Worm (Caenorhabditis elegans): ENCODE measurements around the gene Y73B6BL.270.
"Not testable (repeated sequence)": the region's sequence is repeated elsewhere in the genome, so short reads cannot be mapped to it uniquely, and the experiment has no call there.

Gene Y73B6BL.270

DNA sequence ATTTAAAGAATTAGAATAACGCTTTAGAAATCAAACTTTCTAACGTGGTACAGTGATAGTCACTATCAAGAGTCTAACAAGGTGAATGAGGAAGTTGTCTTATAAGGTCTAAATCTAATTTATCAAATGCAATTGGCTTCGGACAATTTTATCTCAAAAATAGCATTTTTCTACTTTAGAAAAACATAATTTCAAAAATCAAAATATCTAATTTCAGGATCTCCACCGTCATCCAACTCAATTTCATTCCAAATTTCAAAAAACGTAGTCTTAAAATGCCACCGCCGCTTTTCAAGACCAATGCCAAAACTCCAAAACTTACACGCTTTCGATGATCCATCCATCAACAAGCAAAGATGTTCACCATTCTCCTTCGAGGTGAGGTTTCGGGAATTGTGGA is at the start of gene Y73B6BL.270:
Gene Y73B6BL.270, plus strand, starts transcription at position 301 of the 400 bp plus-strand sequence.
- no peak for TF ChIP-seq blmp-1 (tag; optimal IDR thresholded peaks at IDR 0.05)
- TF ChIP-seq lin-13 (tag; optimal IDR thresholded peaks at IDR 0.05) = no peak
- no peak for TF ChIP-seq zip-8 (tag; optimal IDR thresholded peaks at IDR 0.05)
- no peak for TF ChIP-seq tbx-8 (GFP tag; optimal IDR thresholded peaks at IDR 0.05)

DNA sequence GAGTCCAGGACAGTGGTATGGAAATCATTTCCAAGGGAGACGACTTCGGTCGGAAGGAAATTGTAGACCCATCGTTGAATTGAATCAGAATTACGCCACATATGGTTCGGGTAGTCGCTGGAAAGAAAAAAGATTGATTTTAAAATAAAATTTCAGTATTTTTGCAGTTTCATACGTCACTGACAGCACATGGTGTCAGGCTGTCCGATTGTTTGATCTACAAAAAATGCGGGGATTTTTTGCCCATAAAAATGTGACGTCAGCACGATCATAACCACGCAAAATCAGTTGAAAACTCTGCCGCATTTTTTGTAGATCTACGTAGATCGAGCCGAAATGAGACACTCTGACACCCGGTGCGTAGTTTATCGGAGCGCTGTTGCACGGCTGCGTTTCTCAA is 47.8 kb upstream of the Y73B6BL.270 start, which contains the start of gene Y73B6BL.12:
Gene Y73B6BL.12, minus strand, starts transcription at position 101 of the 400 bp plus-strand sequence.
- TF ChIP-seq lin-32 (GFP tag; optimal IDR thresholded peaks at IDR 0.05); unc-120 (tag; optimal IDR thresholded peaks at IDR 0.05; ENCODE audit: poor library complexity, severe bottlenecking); blmp-1 (tag; optimal IDR thresholded peaks at IDR 0.05): not testable (repeated sequence)

DNA sequence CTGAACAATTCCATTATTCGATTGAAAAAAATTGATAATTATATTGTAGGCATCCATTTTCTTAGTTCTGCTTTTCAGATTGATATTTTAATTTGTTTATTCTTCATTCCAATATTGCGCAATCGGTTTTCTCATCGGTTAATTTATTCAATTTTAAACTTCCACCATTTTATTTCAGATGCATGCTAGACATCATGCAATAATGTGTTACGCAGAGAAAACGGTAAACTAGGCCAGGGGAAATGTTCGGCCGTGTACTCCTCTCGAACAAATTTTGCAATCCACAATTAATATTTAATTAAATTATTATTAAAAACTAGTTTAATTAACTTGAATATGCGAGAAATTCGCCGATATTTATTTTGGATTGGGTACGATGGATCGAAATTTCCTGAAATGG is 43.5 kb upstream of the Y73B6BL.270 start, which contains the start of gene Y73B6BL.29:
Gene Y73B6BL.29, plus strand, starts transcription at position 263 of the 400 bp plus-strand sequence.
- TF ChIP-seq elt-3 (tag; optimal IDR thresholded peaks at IDR 0.05) (no peak), ham-2 (GFP tag; optimal IDR thresholded peaks at IDR 0.05) (no peak), lsy-2 (tag; optimal IDR thresholded peaks at IDR 0.05) (peak; percentile 77), ceh-39 (tag; optimal IDR thresholded peaks at IDR 0.05) (peak; percentile 59), zip-8 (tag; optimal IDR thresholded peaks at IDR 0.05) (peak; percentile 93), drap-1 (GFP tag; optimal IDR thresholded peaks at IDR 0.05) (peak; percentile 12), sptf-1 (tag; optimal IDR thresholded peaks at IDR 0.05) (peak; percentile 68), ceh-43 (GFP tag; optimal IDR thresholded peaks at IDR 0.05) (peak; percentile 52), mep-1 (tag; optimal IDR thresholded peaks at IDR 0.05) (peak; percentile 67), lin-32 (GFP tag; optimal IDR thresholded peaks at IDR 0.05) (no peak), ztf-11 (tag; optimal IDR thresholded peaks at IDR 0.05) (no peak), nhr-237 (tag; optimal IDR thresholded peaks at IDR 0.05) (peak; percentile 50), ces-1 (GFP tag; optimal IDR thresholded peaks at IDR 0.05) (peak; percentile 98), unc-120 (tag; optimal IDR thresholded peaks at IDR 0.05; ENCODE audit: poor library complexity, severe bottlenecking) (no peak), pha-4 (tag; optimal IDR thresholded peaks at IDR 0.05) (peak; percentile 54), nhr-2 (tag; optimal IDR thresholded peaks at IDR 0.05) (peak; percentile 56)

- TF ChIP-seq lin-13 (tag; optimal IDR thresholded peaks at IDR 0.05) (peak; percentile 92), ceh-43 (GFP tag; optimal IDR thresholded peaks at IDR 0.05) (no peak), nhr-12 (tag; optimal IDR thresholded peaks at IDR 0.05) (no peak), elt-3 (tag; optimal IDR thresholded peaks at IDR 0.05) (no peak), lsy-2 (tag; optimal IDR thresholded peaks at IDR 0.05) (peak; percentile 97), mls-2 (tag; optimal IDR thresholded peaks at IDR 0.05) (peak; percentile 72), sptf-1 (tag; optimal IDR thresholded peaks at IDR 0.05) (peak; percentile 86), hlh-1 (tag; optimal IDR thresholded peaks at IDR 0.05) (peak; percentile 78), cnd-1 (tag; optimal IDR thresholded peaks at IDR 0.05) (peak; percentile 65), ceh-39 (tag; optimal IDR thresholded peaks at IDR 0.05) (peak; percentile 80), mab-5 (tag; optimal IDR thresholded peaks at IDR 0.05) (no peak), nhr-237 (tag; optimal IDR thresholded peaks at IDR 0.05) (peak; percentile 93), mep-1 (tag; optimal IDR thresholded peaks at IDR 0.05) (peak; percentile 84), blmp-1 (tag; optimal IDR thresholded peaks at IDR 0.05) (no peak), ham-2 (GFP tag; optimal IDR thresholded peaks at IDR 0.05) (peak; percentile 64), elt-1 (tag; optimal IDR thresholded peaks at IDR 0.05; ENCODE audit: borderline replicate concordance, insufficient read depth) (no peak), zip-8 (tag; optimal IDR thresholded peaks at IDR 0.05) (no peak), pha-4 (tag; optimal IDR thresholded peaks at IDR 0.05) (peak; percentile 98), nhr-2 (tag; optimal IDR thresholded peaks at IDR 0.05) (peak; percentile 46), unc-62 (GFP tag; optimal IDR thresholded peaks at IDR 0.05) (peak; percentile 69), nhr-76 (tag; optimal IDR thresholded peaks at IDR 0.05) (no peak), drap-1 (GFP tag; optimal IDR thresholded peaks at IDR 0.05) (peak; percentile 72), lin-32 (GFP tag; optimal IDR thresholded peaks at IDR 0.05) (peak; percentile 47), unc-120 (tag; optimal IDR thresholded peaks at IDR 0.05; ENCODE audit: poor library complexity, severe bottlenecking) (peak; percentile 68), M03D4.4 (tag; optimal IDR thresholded peaks at IDR 0.05) (peak; percentile 76), tbx-8 (GFP tag; optimal IDR thresholded peaks at IDR 0.05) (no peak), bed-3 (GFP tag; optimal IDR thresholded peaks at IDR 0.05) (peak; percentile 22), ceh-83 (GFP tag; optimal IDR thresholded peaks at IDR 0.05) (no peak), snpc-4 (tag; optimal IDR thresholded peaks at IDR 0.05) (no peak), sem-2 (GFP tag; optimal IDR thresholded peaks at IDR 0.05) (no peak), ztf-11 (tag; optimal IDR thresholded peaks at IDR 0.05) (no peak), ces-1 (GFP tag; optimal IDR thresholded peaks at IDR 0.05) (peak; percentile 76)
Measured at ce11 chrIV:6323654-6324224, 41.4 kb upstream of the Y73B6BL.270 start, which contains the start of gene sqd-1. TSS of gene sqd-1 (plus strand) at chrIV:6324174.
